Worm (Caenorhabditis elegans): Measurements from ENCODE around the gene mltn-10.

Gene mltn-10

ce11 chrII:14626883-14627282 lies 4.0 kb downstream of the mltn-10 start:
- TF ChIP-seq unc-62 (GFP tag; optimal IDR thresholded peaks at IDR 0.05): no peak

- no peak for TF ChIP-seq unc-62 (GFP tag; optimal IDR thresholded peaks at IDR 0.05)
Observed at ce11 chrII:14627330-14627729, 4.5 kb downstream of the mltn-10 start, which contains the start of gene tag-297. Gene tag-297, plus strand, starts transcription at chrII:14627630.

ce11 chrII:14632823-14633222 lies 10.0 kb downstream of the mltn-10 start, which contains the start of gene C38C6.3:
Gene C38C6.3, plus strand, starts transcription at chrII:14633123.
- no peak for TF ChIP-seq unc-62 (GFP tag; optimal IDR thresholded peaks at IDR 0.05)

- no peak for TF ChIP-seq unc-62 (GFP tag; optimal IDR thresholded peaks at IDR 0.05)
Observed at ce11 chrII:14634042-14634441, 11.2 kb downstream of the mltn-10 start.

- no peak for TF ChIP-seq unc-62 (GFP tag; optimal IDR thresholded peaks at IDR 0.05)
Observed at ce11 chrII:14635179-14635578, 12.3 kb downstream of the mltn-10 start.

ce11 chrII:14636737-14637136 lies 13.9 kb downstream of the mltn-10 start, which contains the start of gene sre-13:
Gene sre-13, minus strand, starts transcription at chrII:14636837.
- TF ChIP-seq unc-62 (GFP tag; optimal IDR thresholded peaks at IDR 0.05): no peak

ce11 chrII:14643983-14644382 lies 21.1 kb downstream of the mltn-10 start, which contains the start of gene atgp-2:
Gene atgp-2, minus strand, starts transcription at chrII:14644083.
- no peak for TF ChIP-seq unc-62 (GFP tag; optimal IDR thresholded peaks at IDR 0.05)

- no peak for TF ChIP-seq unc-62 (GFP tag; optimal IDR thresholded peaks at IDR 0.05)
Observed at ce11 chrII:14644465-14644864, 21.6 kb downstream of the mltn-10 start.

ce11 chrII:14645290-14645689 lies 22.4 kb downstream of the mltn-10 start:
- TF ChIP-seq unc-62 (GFP tag; optimal IDR thresholded peaks at IDR 0.05): no peak

ce11 chrII:14647550-14647949 lies 24.7 kb downstream of the mltn-10 start:
- TF ChIP-seq unc-62 (GFP tag; optimal IDR thresholded peaks at IDR 0.05): no peak

ce11 chrII:14664647-14665518 lies 42.0 kb downstream of the mltn-10 start:
- no peak for TF ChIP-seq unc-62 (GFP tag; optimal IDR thresholded peaks at IDR 0.05)

- no peak for TF ChIP-seq unc-62 (GFP tag; optimal IDR thresholded peaks at IDR 0.05)
Observed at ce11 chrII:14666274-14666673, 43.4 kb downstream of the mltn-10 start.

- no peak for TF ChIP-seq unc-62 (GFP tag; optimal IDR thresholded peaks at IDR 0.05)
Observed at ce11 chrII:14668608-14669007, 45.8 kb downstream of the mltn-10 start.

- no peak for TF ChIP-seq unc-62 (GFP tag; optimal IDR thresholded peaks at IDR 0.05)
Observed at ce11 chrII:14670175-14670574, 47.3 kb downstream of the mltn-10 start.

- TF ChIP-seq unc-62 (GFP tag; optimal IDR thresholded peaks at IDR 0.05): no peak
Observed at ce11 chrII:14672095-14672494, 49.2 kb downstream of the mltn-10 start.

- no peak for TF ChIP-seq unc-62 (GFP tag; optimal IDR thresholded peaks at IDR 0.05)
Observed at ce11 chrII:14673636-14674035, 50.8 kb downstream of the mltn-10 start.

Measured in whole organism, dauer.